Fruit fly (Drosophila melanogaster) whole organism, embryonic: Measurements from ENCODE around the gene CG7191.

Experiments
- Bgb ChIP-seq: fragments of 200-800 bp; sonication (Bioruptor generic); IDR thresholded peaks from 2 replicates; pipeline ENCODE4 v1.3.6; 2022; ENCODE audit warnings: missing biosample characterization, missing genetic modification characterization; ENCODE audit not compliant: partially characterized antibody
- CG10431 ChIP-seq: fragments of 200-800 bp; sonication (Bioruptor generic); optimal IDR thresholded peaks from 3 replicates; lab custom pipeline; 2018; ENCODE audit warnings: missing biosample characterization, mild to moderate bottlenecking, missing genetic modification characterization
- CG11456 ChIP-seq: fragments of 200-800 bp; sonication (Bioruptor generic); IDR thresholded peaks from 3 replicates; pipeline ENCODE4 v1.3.6; 2022; ENCODE audit warnings: missing biosample characterization, missing genetic modification characterization
- CG11695 ChIP-seq: fragments of 200-800 bp; sonication (Bioruptor generic); IDR thresholded peaks from 3 replicates; pipeline ENCODE4 v1.3.6; 2022; ENCODE audit warnings: missing biosample characterization, missing genetic modification characterization
- CG13287 ChIP-seq: fragments of 200-800 bp; sonication (Bioruptor generic); IDR thresholded peaks from 2 replicates; pipeline ENCODE4 v1.3.6; 2022; ENCODE audit warnings: missing biosample characterization, missing genetic modification characterization; ENCODE audit not compliant: partially characterized antibody
- CG15514 ChIP-seq: fragments of 200-800 bp; sonication (Bioruptor generic); optimal IDR thresholded peaks from 3 replicates; lab custom pipeline; 2017; ENCODE audit warnings: missing biosample characterization, missing genetic modification characterization, mild to moderate bottlenecking, moderate library complexity, missing genetic modification reagents
- CG17328 ChIP-seq: fragments of 200-800 bp; sonication (Bioruptor generic); IDR thresholded peaks from 2 replicates; pipeline ENCODE4 v1.3.6; 2022; ENCODE audit warnings: missing biosample characterization, missing genetic modification characterization
- CG17612 ChIP-seq: fragments of 200-800 bp; sonication (Bioruptor generic); IDR thresholded peaks from 2 replicates; pipeline ENCODE4 v1.3.6; 2022; ENCODE audit warnings: missing biosample characterization, missing genetic modification characterization
- CG17802 ChIP-seq: fragments of 200-800 bp; sonication (Bioruptor generic); optimal IDR thresholded peaks from 2 replicates; lab custom pipeline; 2018; ENCODE audit warnings: missing biosample characterization, mild to moderate bottlenecking, missing genetic modification characterization, moderate library complexity
- CG17912 ChIP-seq: fragments of 200-800 bp; sonication (Bioruptor generic); optimal IDR thresholded peaks from 2 replicates; lab custom pipeline; 2018; ENCODE audit warnings: missing biosample characterization, mild to moderate bottlenecking, missing genetic modification characterization
- CG18599 ChIP-seq: fragments of 200-800 bp; sonication (Bioruptor generic); optimal IDR thresholded peaks from 3 replicates; lab custom pipeline; 2017; ENCODE audit warnings: missing biosample characterization, missing genetic modification characterization, mild to moderate bottlenecking, moderate library complexity, missing genetic modification reagents
- CG3065 ChIP-seq: fragments of 200-800 bp; sonication (Bioruptor generic); optimal IDR thresholded peaks from 2 replicates; lab custom pipeline; 2016; ENCODE audit warnings: missing biosample characterization, missing genetic modification characterization
- CG31365 ChIP-seq: fragments of 200-800 bp; sonication (Bioruptor generic); optimal IDR thresholded peaks from 2 replicates; lab custom pipeline; 2018; ENCODE audit warnings: missing biosample characterization, mild to moderate bottlenecking, missing genetic modification characterization
- CG31388 ChIP-seq: fragments of 200-800 bp; sonication (Bioruptor generic); optimal IDR thresholded peaks from 2 replicates; lab custom pipeline; 2016; ENCODE audit warnings: missing biosample characterization, missing genetic modification characterization
- CG7271 ChIP-seq: fragments of 200-800 bp; sonication (Bioruptor generic); optimal IDR thresholded peaks from 2 replicates; lab custom pipeline; 2018; ENCODE audit warnings: missing biosample characterization, mild to moderate bottlenecking, missing genetic modification characterization, moderate library complexity
- CG8359 ChIP-seq: fragments of 200-800 bp; sonication (Bioruptor generic); optimal IDR thresholded peaks from 2 replicates; lab custom pipeline; 2017; ENCODE audit warnings: missing biosample characterization, mild to moderate bottlenecking, missing genetic modification characterization, borderline replicate concordance
- CG8478 ChIP-seq: fragments of >200 bp; optimal IDR thresholded peaks from 2 replicates; lab custom pipeline; 2018
- D19A ChIP-seq: fragments of 200-800 bp; optimal IDR thresholded peaks from 3 replicates; lab custom pipeline; 2019; ENCODE audit warnings: missing biosample characterization, mild to moderate bottlenecking, missing genetic modification characterization, moderate library complexity
- Dbx ChIP-seq: fragments of 200-800 bp; sonication (Bioruptor generic); IDR thresholded peaks from 3 replicates; pipeline ENCODE4 v1.3.6; 2022; ENCODE audit warnings: missing biosample characterization, missing genetic modification characterization
- Deaf1 ChIP-seq: fragments of 200-800 bp; optimal IDR thresholded peaks from 3 replicates; lab custom pipeline; 2019; ENCODE audit warnings: missing biosample characterization, mild to moderate bottlenecking, missing genetic modification characterization, moderate library complexity
- Dek ChIP-seq: fragments of 200-800 bp; sonication (Bioruptor generic); optimal IDR thresholded peaks from 3 replicates; lab custom pipeline; 2019; ENCODE audit warnings: missing biosample characterization, mild to moderate bottlenecking, missing genetic modification characterization, moderate library complexity
- Dref ChIP-seq: fragments of 200-800 bp; sonication (Bioruptor generic); IDR thresholded peaks from 2 replicates; pipeline ENCODE4 v1.3.6; 2022; ENCODE audit warnings: missing biosample characterization, missing genetic modification characterization
- Ets97D ChIP-seq: fragments of 200-800 bp; sonication (Bioruptor generic); optimal IDR thresholded peaks from 3 replicates; lab custom pipeline; 2016; ENCODE audit warnings: missing biosample characterization, missing genetic modification characterization
- Hsf ChIP-seq: fragments of 200-800 bp; sonication (Bioruptor generic); optimal IDR thresholded peaks from 3 replicates; lab custom pipeline; 2016; ENCODE audit warnings: missing biosample characterization, missing genetic modification characterization
- Jarid2 ChIP-seq: fragments of 200-800 bp; sonication (Bioruptor generic); optimal IDR thresholded peaks from 3 replicates; lab custom pipeline; 2017; ENCODE audit warnings: mild to moderate bottlenecking, missing biosample characterization, missing genetic modification reagents, missing genetic modification characterization
- Mes4 ChIP-seq: fragments of 200-800 bp; sonication (Bioruptor generic); optimal IDR thresholded peaks from 2 replicates; lab custom pipeline; 2016; ENCODE audit warnings: missing biosample characterization, missing genetic modification characterization
- Ravus ChIP-seq: fragments of 200-800 bp; sonication (Bioruptor generic); IDR thresholded peaks from 2 replicates; pipeline ENCODE4 v1.3.6; 2022; ENCODE audit warnings: missing biosample characterization, missing genetic modification characterization
- Six4 ChIP-seq: fragments of 200-800 bp; sonication (Bioruptor generic); optimal IDR thresholded peaks from 2 replicates; lab custom pipeline; 2016; ENCODE audit warnings: missing biosample characterization, missing genetic modification characterization
- Tbp ChIP-seq: fragments of >200 bp; optimal IDR thresholded peaks from 2 replicates; lab custom pipeline; 2018; ENCODE audit warnings: missing biosample characterization, missing genetic modification characterization
- Xrp1 ChIP-seq: fragments of 200-800 bp; sonication (Bioruptor generic); IDR thresholded peaks from 2 replicates; pipeline ENCODE4 v1.3.6; 2022; ENCODE audit warnings: missing biosample characterization, missing genetic modification characterization
- bab2 ChIP-seq: fragments of 200-800 bp; sonication (Bioruptor generic); optimal IDR thresholded peaks from 2 replicates; lab custom pipeline; 2016; ENCODE audit warnings: missing biosample characterization, missing genetic modification characterization
- bcd ChIP-seq: fragments of 200-800 bp; sonication (Bioruptor generic); optimal IDR thresholded peaks from 2 replicates; lab custom pipeline; 2017; ENCODE audit warnings: missing biosample characterization, mild to moderate bottlenecking, missing genetic modification characterization
- cas ChIP-seq: fragments of 200-800 bp; sonication (Bioruptor generic); IDR thresholded peaks from 2 replicates; pipeline ENCODE4 v1.3.6; 2022; ENCODE audit warnings: missing biosample characterization, missing genetic modification characterization
- crp ChIP-seq, 2 experiments: fragments of 200-800 bp; sonication (Bioruptor generic); optimal IDR thresholded peaks; 2 replicates in 1 of 2; 3 replicates in 1 of 2; lab custom pipeline; 2017; ENCODE audit warnings: missing biosample characterization in 2 of 2, missing genetic modification characterization in 2 of 2, mild to moderate bottlenecking in 1 of 2, moderate library complexity in 1 of 2
- cwo ChIP-seq: fragments of 200-800 bp; sonication (Bioruptor generic); optimal IDR thresholded peaks from 3 replicates; lab custom pipeline; 2017; ENCODE audit warnings: missing biosample characterization, missing genetic modification characterization, mild to moderate bottlenecking, moderate library complexity, missing genetic modification reagents
- da ChIP-seq: fragments of 200-800 bp; sonication (Bioruptor generic); optimal IDR thresholded peaks from 2 replicates; lab custom pipeline; 2016; ENCODE audit warnings: missing biosample characterization, missing genetic modification characterization
- eyg ChIP-seq: fragments of 200-800 bp; sonication (Bioruptor generic); optimal IDR thresholded peaks from 3 replicates; lab custom pipeline; 2016; ENCODE audit warnings: missing biosample characterization, missing genetic modification characterization
- gro ChIP-seq: fragments of 200-800 bp; sonication (Bioruptor generic); optimal IDR thresholded peaks from 2 replicates; lab custom pipeline; 2016; ENCODE audit warnings: missing biosample characterization, missing genetic modification characterization
- gt ChIP-seq: fragments of 200-800 bp; sonication (Bioruptor generic); IDR thresholded peaks from 2 replicates; pipeline ENCODE4 v1.3.6; 2022; ENCODE audit warnings: missing biosample characterization, missing genetic modification characterization
- kah ChIP-seq: fragments of 200-800 bp; sonication (Bioruptor generic); optimal IDR thresholded peaks from 2 replicates; lab custom pipeline; 2018; ENCODE audit warnings: missing biosample characterization, mild to moderate bottlenecking, missing genetic modification characterization
- kni ChIP-seq: fragments of 200-800 bp; sonication (Bioruptor generic); optimal IDR thresholded peaks from 3 replicates; lab custom pipeline; 2017; ENCODE audit warnings: mild to moderate bottlenecking, missing biosample characterization, missing genetic modification reagents, missing genetic modification characterization
- lilli ChIP-seq: fragments of 200-800 bp; sonication (Bioruptor generic); optimal IDR thresholded peaks from 3 replicates; lab custom pipeline; 2016; ENCODE audit warnings: missing biosample characterization, missing genetic modification characterization
- lola ChIP-seq, 3 experiments: fragments of >200 bp in 2 of 3; fragments of 200-800 bp in 1 of 3; sonication (Bioruptor generic) in 1 of 3; optimal IDR thresholded peaks; 2 replicates each; lab custom pipeline; 2017 to 2019; ENCODE audit warnings: missing biosample characterization in 3 of 3, missing genetic modification characterization in 3 of 3, mild to moderate bottlenecking in 1 of 3, moderate library complexity in 1 of 3
- lov ChIP-seq, 2 experiments: fragments of 200-800 bp in 1 of 2; fragments of >200 bp in 1 of 2; sonication (Bioruptor generic) in 1 of 2; IDR thresholded peaks in 1 of 2; optimal IDR thresholded peaks in 1 of 2; 2 replicates in 1 of 2; 3 replicates in 1 of 2; pipeline versions ENCODE4 v1.3.6 to Lab custom; 2017 to 2022; ENCODE audit warnings: missing biosample characterization in 1 of 2, missing genetic modification characterization in 1 of 2
- luna ChIP-seq: fragments of 200-800 bp; sonication (Bioruptor generic); optimal IDR thresholded peaks from 2 replicates; lab custom pipeline; 2016; ENCODE audit warnings: missing biosample characterization, missing genetic modification characterization
- mirr ChIP-seq: fragments of 200-800 bp; sonication (Bioruptor generic); optimal IDR thresholded peaks from 3 replicates; lab custom pipeline; 2018; ENCODE audit warnings: missing biosample characterization, mild to moderate bottlenecking, missing genetic modification characterization
- nerfin-2 ChIP-seq: fragments of 200-800 bp; sonication (Bioruptor generic); IDR thresholded peaks from 2 replicates; pipeline ENCODE4 v1.3.6; 2022; ENCODE audit warnings: missing biosample characterization, missing genetic modification characterization; ENCODE audit not compliant: partially characterized antibody
- nom ChIP-seq: fragments of 200-800 bp; sonication (Bioruptor generic); optimal IDR thresholded peaks from 2 replicates; lab custom pipeline; 2017; ENCODE audit warnings: missing biosample characterization, missing genetic modification characterization, mild to moderate bottlenecking, moderate library complexity, missing genetic modification reagents
- sqz ChIP-seq: fragments of 200-800 bp; sonication (Bioruptor generic); optimal IDR thresholded peaks from 3 replicates; lab custom pipeline; 2018; ENCODE audit warnings: missing biosample characterization, mild to moderate bottlenecking, missing genetic modification characterization
- trem ChIP-seq: fragments of 200-800 bp; optimal IDR thresholded peaks from 3 replicates; lab custom pipeline; 2019; ENCODE audit warnings: missing biosample characterization, mild to moderate bottlenecking, missing genetic modification characterization, moderate library complexity

Gene CG7191

dm6 chr2L:7813357-7813756 is 45.9 kb downstream of the CG7191 start (continued):
- no peak for TF ChIP-seq lov (optimal IDR thresholded peaks at IDR 0.05; lab: Kevin White, UChicago)
- TF ChIP-seq lov (GFP tag; IDR thresholded peaks at IDR 0.05; lab: Robert Waterston, UW), result 0 out of 3 replicates have a peak, but pooled peaks have one; percentile 55
- TF ChIP-seq lilli, result no peak
- TF ChIP-seq Hsf, result no peak
- no peak for TF ChIP-seq Tbp (GFP tag; lab: Kevin White, UChicago)
- TF ChIP-seq lola (GFP tag; optimal IDR thresholded peaks at IDR 0.05; lab: Kevin White, UChicago), result no peak
- peak; percentile 17 for TF ChIP-seq sqz (GFP tag; lab: Kevin White, UChicago)
- no peak for TF ChIP-seq trem
- no peak for TF ChIP-seq CG17612 (GFP tag; lab: Robert Waterston, UW)
- peak; percentile 38 for TF ChIP-seq CG10431
- TF ChIP-seq CG13287 (GFP tag; lab: Robert Waterston, UW), result no peak
- no peak for TF ChIP-seq kah
- TF ChIP-seq luna (GFP tag; lab: Kevin White, UChicago), result no peak
- no peak for TF ChIP-seq Bgb (GFP tag; lab: Robert Waterston, UW)
- no peak for TF ChIP-seq cas
- no peak for TF ChIP-seq CG17328 (GFP tag; lab: Robert Waterston, UW)
- TF ChIP-seq Xrp1, result peak; percentile 62
- no peak for TF ChIP-seq CG3065 (GFP tag; lab: Kevin White, UChicago)
- TF ChIP-seq CG11695, result 0 out of 3 replicates have a peak, but pooled peaks have one; percentile 24
- no peak for TF ChIP-seq CG17802
- no peak for TF ChIP-seq nom (GFP tag; lab: Kevin White, UChicago)
- TF ChIP-seq Ets97D (GFP tag; lab: Kevin White, UChicago), result peak; percentile 18
- TF ChIP-seq CG8478 (lab: Kevin White, UChicago), result no peak
- peak; percentile 56; the same call in 1 of the 3 replicates for TF ChIP-seq CG11456 (GFP tag; lab: Robert Waterston, UW)
- TF ChIP-seq bab2 (GFP tag; lab: Kevin White, UChicago), result peak; percentile 35
- TF ChIP-seq gt, result no peak
- TF ChIP-seq cwo (GFP tag; lab: Kevin White, UChicago), result peak; percentile 53
- TF ChIP-seq CG31365, result peak; percentile 79
- TF ChIP-seq kni, result peak; percentile 89
- TF ChIP-seq Dek (tag; lab: Kevin White, UChicago), result peak; percentile 51
- TF ChIP-seq mirr (GFP tag; lab: Kevin White, UChicago), result peak; percentile 93
- no peak for TF ChIP-seq Mes4 (GFP tag; lab: Kevin White, UChicago)
- peak; percentile 85 for TF ChIP-seq CG18599 (GFP tag; lab: Kevin White, UChicago)
- peak; percentile 78 for TF ChIP-seq D19A
- no peak for TF ChIP-seq Six4
- TF ChIP-seq bcd (GFP tag; lab: Kevin White, UChicago), result peak; percentile 7
- peak; percentile 70 for TF ChIP-seq eyg
- no peak for TF ChIP-seq da (GFP tag; lab: Kevin White, UChicago)
- TF ChIP-seq CG8359 (GFP tag; lab: Kevin White, UChicago), result peak; percentile 42
- TF ChIP-seq crp (GFP tag; optimal IDR thresholded peaks at IDR 0.05; lab: Kevin White, UChicago), result no peak
- TF ChIP-seq CG17912 (GFP tag; lab: Kevin White, UChicago), result no peak
- peak; percentile 35 for TF ChIP-seq Jarid2 (GFP tag; lab: Kevin White, UChicago)
- no peak for TF ChIP-seq CG31388
- peak; percentile 77 for TF ChIP-seq gro
- TF ChIP-seq nerfin-2 (GFP tag; lab: Robert Waterston, UW), result no peak
- TF ChIP-seq Dbx (GFP tag; lab: Robert Waterston, UW), result peak; percentile 29; the same call in 1 of the 3 replicates
- TF ChIP-seq Deaf1 (tag; lab: Kevin White, UChicago), result peak; percentile 22
- TF ChIP-seq Ravus (GFP tag; lab: Robert Waterston, UW), result no peak
- peak; percentile 53 for TF ChIP-seq CG15514
- TF ChIP-seq Dref (GFP tag; lab: Robert Waterston, UW), result no peak
- no peak for TF ChIP-seq CG7271 (tag; lab: Kevin White, UChicago)
